Fruit fly (Drosophila melanogaster) Kc167 (cell line): ENCODE data around the gene stumps.

ENCODE experiments used
- Myc ChIP-seq: fragments of >200 bp; optimal IDR thresholded peaks from 2 replicates; lab custom pipeline; 2017; ENCODE audit warnings: missing external identifiers
- Sin3A ChIP-seq: fragments of >200 bp; optimal IDR thresholded peaks from 2 replicates; lab custom pipeline; 2018; ENCODE audit warnings: missing external identifiers
- h ChIP-seq: fragments of >200 bp; optimal IDR thresholded peaks from 3 replicates; lab custom pipeline; 2018; ENCODE audit warnings: missing external identifiers
- insv ChIP-seq: fragments of >200 bp; optimal IDR thresholded peaks from 3 replicates; lab custom pipeline; 2018; ENCODE audit warnings: missing external identifiers
- psq ChIP-seq: fragments of >200 bp; optimal IDR thresholded peaks from 2 replicates; lab custom pipeline; 2017; ENCODE audit warnings: missing external identifiers
- ttk ChIP-seq: sonication (Bioruptor generic); optimal IDR thresholded peaks from 2 replicates; lab custom pipeline; 2017; ENCODE audit warnings: missing external identifiers

stumps gene

dm6 chr3R:14589483-14589882 is 12.5 kb downstream of the stumps start:
- TF ChIP-seq Sin3A (no peak), insv (lab: Kevin White, UChicago) (no peak), h (lab: Kevin White, UChicago) (no peak), Myc (no peak), psq (lab: Kevin White, UChicago) (no peak), ttk (lab: Kevin White, UChicago) (no peak)

- TF ChIP-seq Sin3A (no peak), ttk (lab: Kevin White, UChicago) (no peak), insv (lab: Kevin White, UChicago) (no peak), Myc (no peak), h (lab: Kevin White, UChicago) (no peak), psq (lab: Kevin White, UChicago) (no peak)
Observed at dm6 chr3R:14590753-14591535, 13.9 kb downstream of the stumps start.

- TF ChIP-seq Sin3A (no peak), psq (lab: Kevin White, UChicago) (no peak), insv (lab: Kevin White, UChicago) (no peak), h (lab: Kevin White, UChicago) (no peak)
Observed at dm6 chr3R:14597935-14598424, 21.0 kb downstream of the stumps start.

- TF ChIP-seq Myc (no peak), h (lab: Kevin White, UChicago) (no peak), psq (lab: Kevin White, UChicago) (no peak), ttk (lab: Kevin White, UChicago) (no peak)
Observed at dm6 chr3R:14608892-14609692, 32.1 kb downstream of the stumps start, which contains the start of gene CG14853. Gene CG14853, plus strand, starts transcription at chr3R:14609642.

dm6 chr3R:14622571-14622970 is 45.6 kb downstream of the stumps start:
- TF ChIP-seq Myc (no peak), Sin3A (no peak), psq (lab: Kevin White, UChicago) (no peak), h (lab: Kevin White, UChicago) (no peak), insv (lab: Kevin White, UChicago) (no peak), ttk (lab: Kevin White, UChicago) (no peak)

dm6 chr3R:14624088-14624619 is 47.1 kb downstream of the stumps start:
- TF ChIP-seq psq (lab: Kevin White, UChicago) (no peak), ttk (lab: Kevin White, UChicago) (no peak), h (lab: Kevin White, UChicago) (no peak), Myc (no peak), Sin3A (no peak)

DNA sequence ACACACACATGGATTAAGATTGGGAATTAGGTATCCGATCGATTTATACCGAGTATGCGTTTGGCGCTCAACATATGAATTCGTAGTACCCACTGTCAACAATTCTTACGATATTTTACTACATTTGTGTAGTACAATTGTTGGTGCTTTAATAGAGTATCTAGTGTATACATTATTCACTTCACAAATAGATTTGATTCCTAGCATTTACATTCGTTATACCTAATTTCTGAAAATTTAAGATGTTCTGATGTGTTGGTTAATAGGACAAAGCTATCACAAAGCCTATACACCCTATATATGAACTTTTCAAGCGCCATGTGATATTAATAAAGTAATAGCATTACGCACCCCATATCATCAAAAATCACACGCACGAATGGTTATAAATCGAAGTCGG is 47.7 kb downstream of the stumps start:
- TF ChIP-seq insv (lab: Kevin White, UChicago) (no peak), h (lab: Kevin White, UChicago) (no peak), ttk (lab: Kevin White, UChicago) (no peak), Sin3A (no peak), Myc (no peak), psq (lab: Kevin White, UChicago) (no peak)

dm6 chr3R:14625215-14626156 is 48.5 kb downstream of the stumps start, which contains the start of the genes put and His4r:
Gene put, minus strand, starts transcription at chr3R:14625703.
Gene His4r, plus strand, starts transcription at chr3R:14625755.
- no peak for TF ChIP-seq ttk (lab: Kevin White, UChicago)
- TF ChIP-seq Sin3A, result no peak
- TF ChIP-seq psq (lab: Kevin White, UChicago), result no peak
- TF ChIP-seq h (lab: Kevin White, UChicago), result no peak
- TF ChIP-seq Myc, result no peak
- TF ChIP-seq insv (lab: Kevin White, UChicago), result no peak

DNA sequence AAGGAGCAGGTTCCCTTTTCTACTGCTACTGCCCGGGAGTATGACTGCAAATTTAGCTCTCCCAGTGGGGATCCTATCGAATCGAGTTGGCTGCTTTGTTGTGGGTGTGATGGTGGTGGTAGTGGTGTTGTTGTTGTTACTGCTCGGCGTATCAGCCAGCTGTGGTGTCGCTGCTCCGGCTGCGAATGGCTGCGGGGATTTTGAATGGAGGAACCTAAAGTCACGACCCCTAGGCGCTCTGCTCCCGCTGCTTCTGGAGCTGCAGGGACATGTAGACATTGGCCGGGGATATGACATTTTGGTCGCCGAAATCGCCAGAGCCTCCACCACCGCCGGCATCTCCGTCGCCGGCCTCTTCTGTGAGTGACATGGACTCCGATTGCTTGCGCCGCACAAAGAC is 49.8 kb downstream of the stumps start:
- TF ChIP-seq h (lab: Kevin White, UChicago) (no peak), insv (lab: Kevin White, UChicago) (no peak), ttk (lab: Kevin White, UChicago) (no peak), Myc (no peak), Sin3A (no peak), psq (lab: Kevin White, UChicago) (no peak)

DNA sequence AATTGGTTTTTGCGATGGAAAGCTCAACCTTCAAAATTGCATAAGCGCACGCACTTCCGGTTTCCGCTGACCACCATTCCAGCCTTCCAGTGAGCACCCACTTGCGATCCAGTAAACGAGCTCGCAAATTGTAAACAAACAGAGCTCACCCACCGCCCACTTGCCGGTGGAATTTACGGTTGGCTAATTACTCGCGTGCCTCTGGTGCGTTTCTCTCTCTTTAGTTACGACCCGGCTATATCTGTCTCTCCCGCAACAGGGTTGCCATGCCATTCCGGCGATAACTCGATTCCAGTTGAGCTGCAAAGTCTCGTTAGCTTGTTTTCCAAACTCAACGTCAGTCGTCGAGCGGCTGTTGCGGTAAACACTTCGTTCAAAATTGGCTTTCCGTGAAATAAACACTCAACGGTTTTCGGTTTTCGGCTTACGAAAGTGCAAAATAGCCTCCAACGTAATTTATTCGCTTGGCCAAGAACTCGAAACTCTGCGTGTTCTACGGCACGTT is 53.2 kb downstream of the stumps start, which contains the start of gene Cad88C:
Cad88C (plus strand) TSS at position 360 of the 505 bp plus-strand sequence.
- TF ChIP-seq h (lab: Kevin White, UChicago), result no peak
- TF ChIP-seq insv (lab: Kevin White, UChicago), result no peak
- no peak for TF ChIP-seq Sin3A
- TF ChIP-seq psq (lab: Kevin White, UChicago), result no peak
- TF ChIP-seq ttk (lab: Kevin White, UChicago), result no peak
- TF ChIP-seq Myc, result no peak
